Worm (Caenorhabditis elegans): ENCODE results near the gene ptpn-22.

The ptpn-22 gene

ce11 chrIV:1738324-1738730 lies 1.7 kb downstream of the ptpn-22 start (continued):
- no peak for TF ChIP-seq unc-39 (tag; optimal IDR thresholded peaks at IDR 0.05)
- TF ChIP-seq tbx-2 (tag; optimal IDR thresholded peaks at IDR 0.05), result no peak
- no peak for TF ChIP-seq ceh-9 (tag; optimal IDR thresholded peaks at IDR 0.05)
- no peak for TF ChIP-seq ceh-16 (tag; optimal IDR thresholded peaks at IDR 0.05)
- TF ChIP-seq mml-1 (tag; optimal IDR thresholded peaks at IDR 0.05), result no peak
- no peak for TF ChIP-seq daf-12 (tag; optimal IDR thresholded peaks at IDR 0.05)
- no peak for TF ChIP-seq ZK546.5 (tag; optimal IDR thresholded peaks at IDR 0.05)
- no peak for TF ChIP-seq fkh-10 (GFP tag; optimal IDR thresholded peaks at IDR 0.05)
- no peak for TF ChIP-seq unc-62 (GFP tag; optimal IDR thresholded peaks at IDR 0.05)

- no peak for TF ChIP-seq ztf-4 (tag; optimal IDR thresholded peaks at IDR 0.05)
- TF ChIP-seq nhr-237 (tag; optimal IDR thresholded peaks at IDR 0.05), result no peak
- TF ChIP-seq elt-2 (tag; optimal IDR thresholded peaks at IDR 0.05), result no peak
- TF ChIP-seq ceh-28 (tag; optimal IDR thresholded peaks at IDR 0.05), result peak; percentile 97
Observed at ce11 chrIV:1727538-1728072, 12.5 kb downstream of the ptpn-22 start.

- TF ChIP-seq unc-62 (GFP tag; optimal IDR thresholded peaks at IDR 0.05) (no peak), ceh-16 (tag; optimal IDR thresholded peaks at IDR 0.05) (no peak), egl-5 (tag; optimal IDR thresholded peaks at IDR 0.05) (no peak), nhr-25 (tag; optimal IDR thresholded peaks at IDR 0.05) (no peak)
Observed at ce11 chrIV:1725888-1726287, 14.2 kb downstream of the ptpn-22 start, which contains the start of gene K08D12.8. Gene K08D12.8 (plus strand): TSS chrIV:1726188.

ce11 chrIV:1724283-1724682 lies 15.8 kb downstream of the ptpn-22 start, which contains the start of gene epic-3:
Gene epic-3 (minus strand): TSS chrIV:1724383.
- TF ChIP-seq elt-2 (tag; optimal IDR thresholded peaks at IDR 0.05), result no peak
- TF ChIP-seq nhr-11 (tag; optimal IDR thresholded peaks at IDR 0.05), result no peak
- no peak for TF ChIP-seq nhr-28 (tag; optimal IDR thresholded peaks at IDR 0.05)
- TF ChIP-seq lin-15B (tag; optimal IDR thresholded peaks at IDR 0.05), result no peak
- TF ChIP-seq nhr-23 (tag; optimal IDR thresholded peaks at IDR 0.05), result no peak

ce11 chrIV:1722953-1723352 lies 17.1 kb downstream of the ptpn-22 start:
- TF ChIP-seq hmg-11 (tag; optimal IDR thresholded peaks at IDR 0.05), result no peak
- TF ChIP-seq nhr-25 (tag; optimal IDR thresholded peaks at IDR 0.05), result peak; percentile 25
- TF ChIP-seq ama-1 (optimal IDR thresholded peaks at IDR 0.05), result peak; percentile 4
- TF ChIP-seq nhr-43 (tag; optimal IDR thresholded peaks at IDR 0.05; ENCODE audit: poor library complexity, severe bottlenecking), result peak; percentile 23

ce11 chrIV:1721610-1722009 lies 18.5 kb downstream of the ptpn-22 start:
- no peak for TF ChIP-seq elt-2 (tag; optimal IDR thresholded peaks at IDR 0.05)
- TF ChIP-seq nhr-25 (tag; optimal IDR thresholded peaks at IDR 0.05), result no peak
- TF ChIP-seq nhr-28 (tag; optimal IDR thresholded peaks at IDR 0.05), result no peak
- TF ChIP-seq pqm-1 (tag; optimal IDR thresholded peaks at IDR 0.05), result no peak
- TF ChIP-seq daf-12 (tag; optimal IDR thresholded peaks at IDR 0.05), result no peak
- no peak for TF ChIP-seq nhr-11 (tag; optimal IDR thresholded peaks at IDR 0.05)
- TF ChIP-seq unc-39 (tag; optimal IDR thresholded peaks at IDR 0.05), result no peak
- no peak for TF ChIP-seq mml-1 (tag; optimal IDR thresholded peaks at IDR 0.05)
- no peak for TF ChIP-seq lsy-12 (tag; optimal IDR thresholded peaks at IDR 0.05)

- TF ChIP-seq elt-1 (tag; optimal IDR thresholded peaks at IDR 0.05) (no peak), nhr-77 (tag; optimal IDR thresholded peaks at IDR 0.05) (no peak), nhr-23 (tag; optimal IDR thresholded peaks at IDR 0.05) (no peak), skn-1 (tag; optimal IDR thresholded peaks at IDR 0.05) (no peak), fos-1 (tag; optimal IDR thresholded peaks at IDR 0.05) (no peak), mdl-1 (tag; optimal IDR thresholded peaks at IDR 0.05) (no peak), nhr-76 (tag; optimal IDR thresholded peaks at IDR 0.05) (no peak), nhr-28 (tag; optimal IDR thresholded peaks at IDR 0.05) (no peak), ceh-82 (tag; optimal IDR thresholded peaks at IDR 0.05) (no peak), egl-5 (tag; optimal IDR thresholded peaks at IDR 0.05) (no peak), fkh-10 (GFP tag; optimal IDR thresholded peaks at IDR 0.05) (no peak), hmg-11 (tag; optimal IDR thresholded peaks at IDR 0.05) (no peak), aly-2 (tag; optimal IDR thresholded peaks at IDR 0.05) (no peak), ztf-4 (tag; optimal IDR thresholded peaks at IDR 0.05) (no peak), mml-1 (tag; optimal IDR thresholded peaks at IDR 0.05) (no peak), ceh-28 (tag; optimal IDR thresholded peaks at IDR 0.05) (no peak), nhr-25 (tag; optimal IDR thresholded peaks at IDR 0.05) (no peak)
Observed at ce11 chrIV:1720474-1720873, 19.6 kb downstream of the ptpn-22 start, which contains the start of gene epic-2. Gene epic-2 (plus strand): TSS chrIV:1720790.
